Worm (Caenorhabditis elegans) whole organism, young adult: ENCODE results near the gene bud-13.

ENCODE experiments used
- ccch-3 ChIP-seq: fragments of 200-800 bp; sonication (Bioruptor generic); optimal IDR thresholded peaks from 2 replicates; lab custom pipeline; 2018; ENCODE audit warnings: mild to moderate bottlenecking, missing genetic modification characterization, missing compliant biosample characterization
- ceh-40 ChIP-seq: fragments of 200-800 bp; sonication (Bioruptor generic); IDR thresholded peaks from 2 replicates; pipeline ENCODE4 v1.3.6; 2022; ENCODE audit warnings: missing genetic modification characterization, missing compliant biosample characterization
- egl-44 ChIP-seq: fragments of 200-800 bp; sonication (Bioruptor generic); IDR thresholded peaks from 2 replicates; pipeline ENCODE4 v1.3.6; 2022; ENCODE audit warnings: missing genetic modification reagents, missing genetic modification characterization, missing compliant biosample characterization
- madf-3 ChIP-seq: fragments of 200-800 bp; sonication (Bioruptor generic); IDR thresholded peaks from 2 replicates; pipeline ENCODE4 v1.3.6; 2022; ENCODE audit warnings: missing genetic modification reagents, missing genetic modification characterization, missing compliant biosample characterization
- nhr-90 ChIP-seq: sonication (generic microtip); optimal IDR thresholded peaks from 2 replicates; lab custom pipeline; 2016; ENCODE audit warnings: missing genotype, mild to moderate bottlenecking, missing genetic modification characterization, missing compliant biosample characterization
- rpc-1 ChIP-seq, 2 experiments: fragments of 150-350 bp in 1 of 2; sonication (generic microtip) in 1 of 2; optimal IDR thresholded peaks; 2 replicates each; lab custom pipeline; 2014 to 2018; ENCODE audit warnings: missing biosample characterization in 1 of 2, missing genetic modification characterization in 1 of 2, missing genetic modification reagents in 1 of 2, missing genotype in 1 of 2
- sea-2 ChIP-seq: fragments of 200-800 bp; sonication (Bioruptor generic); IDR thresholded peaks from 2 replicates; pipeline ENCODE4 v1.3.6; 2022; ENCODE audit warnings: missing genetic modification characterization, missing compliant biosample characterization
- snpc-4 ChIP-seq, 5 experiments: fragments of 150-350 bp in 1 of 5; sonication (generic microtip) in 4 of 5; optimal IDR thresholded peaks; 2 replicates each; lab custom pipeline; 2014 to 2018; ENCODE audit warnings: missing genetic modification characterization in 5 of 5, missing biosample characterization in 3 of 5, antibody characterized with exemption in 2 of 5, mild to moderate bottlenecking in 2 of 5, missing compliant biosample characterization in 2 of 5, missing genotype in 2 of 5, moderate library complexity in 2 of 5, missing genetic modification reagents in 1 of 5

DNA sequence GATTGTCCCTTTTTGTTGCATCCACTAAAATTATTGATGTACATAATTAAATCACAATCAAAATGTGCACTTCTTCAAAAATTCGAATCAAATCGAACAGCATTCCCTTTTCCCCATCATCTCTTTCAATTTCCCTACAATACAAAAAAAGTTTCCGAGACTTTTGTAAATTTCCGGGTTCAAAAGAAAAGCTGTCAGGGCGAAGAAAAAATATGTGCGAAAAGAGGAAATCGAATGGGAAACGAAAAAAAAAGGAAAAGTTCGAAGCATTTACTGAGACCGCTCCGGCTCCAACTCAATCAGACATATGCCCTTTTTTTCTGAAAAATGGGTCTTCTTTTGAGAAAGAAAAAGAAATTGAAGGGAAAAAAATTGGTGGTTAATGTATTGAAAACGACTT lies 18.4 kb downstream of the bud-13 start:
- TF ChIP-seq rpc-1 (optimal IDR thresholded peaks at IDR 0.05; lab: Kevin White, UChicago) (no peak), rpc-1 (tag; optimal IDR thresholded peaks at IDR 0.05; lab: Kevin White, UChicago) (no peak), nhr-90 (tag; lab: Kevin White, UChicago) (no peak), ceh-40 (GFP tag; lab: Robert Waterston, UW) (no peak), egl-44 (GFP tag; lab: Robert Waterston, UW) (no peak), ccch-3 (GFP tag; lab: Kevin White, UChicago) (no peak), madf-3 (GFP tag; lab: Robert Waterston, UW) (no peak), sea-2 (GFP tag; lab: Robert Waterston, UW) (no peak), snpc-4 (GFP tag; optimal IDR thresholded peaks at IDR 0.05; lab: Kevin White, UChicago) (no peak), snpc-4 (tag; optimal IDR thresholded peaks at IDR 0.05; lab: Kevin White, UChicago) (no peak)
